Worm (Caenorhabditis elegans) whole organism, late embryonic: Measurements from ENCODE around the gene F55G11.6.

ENCODE experiments used
- ceh-14 ChIP-seq: sonication (generic microtip); optimal IDR thresholded peaks from 2 replicates; lab custom pipeline; 2016; ENCODE audit warnings: missing genotype, missing genetic modification characterization, missing compliant biosample characterization
- ceh-2 ChIP-seq: sonication (generic microtip); optimal IDR thresholded peaks from 2 replicates; lab custom pipeline; 2016; ENCODE audit warnings: missing genotype, missing genetic modification characterization, missing compliant biosample characterization
- ceh-22 ChIP-seq: sonication (generic microtip); optimal IDR thresholded peaks from 2 replicates; lab custom pipeline; 2017; ENCODE audit warnings: missing biosample characterization, missing genetic modification characterization
- elt-2 ChIP-seq: sonication (generic microtip); optimal IDR thresholded peaks from 2 replicates; lab custom pipeline; 2016; ENCODE audit warnings: missing genetic modification reagents, missing genetic modification characterization, missing compliant biosample characterization
- pax-1 ChIP-seq: fragments of 150-350 bp; optimal IDR thresholded peaks from 2 replicates; lab custom pipeline; 2014; ENCODE audit warnings: missing biosample characterization, missing genetic modification characterization
- pqm-1 ChIP-seq: sonication (generic microtip); optimal IDR thresholded peaks from 2 replicates; lab custom pipeline; 2016; ENCODE audit warnings: missing genetic modification characterization, missing compliant biosample characterization
- pros-1 ChIP-seq: fragments of 150-350 bp; optimal IDR thresholded peaks from 2 replicates; lab custom pipeline; 2014; ENCODE audit warnings: missing biosample characterization, missing genetic modification reagents, missing genetic modification characterization

Gene F55G11.6

DNA sequence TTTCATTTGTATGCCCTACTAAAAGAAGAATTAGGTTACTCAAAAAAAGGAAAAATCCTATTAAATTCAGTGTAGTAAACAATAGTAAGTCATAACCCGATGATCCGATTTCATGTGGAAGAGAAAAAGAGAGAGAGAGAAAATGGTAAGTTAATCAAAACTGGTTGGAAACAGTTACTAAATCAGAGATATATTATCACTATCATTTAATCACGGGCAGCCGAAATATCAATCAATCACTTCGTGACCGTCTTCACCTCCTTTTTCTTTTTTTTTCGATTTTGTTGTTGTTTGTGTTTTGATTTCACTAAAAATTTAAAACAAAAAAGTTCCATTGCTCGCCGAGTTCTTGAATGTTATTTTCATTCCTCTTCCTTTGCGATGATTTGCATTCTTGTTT, 39.7 kb downstream of the F55G11.6 start:
- no peak for TF ChIP-seq ceh-14 (tag; lab: Kevin White, UChicago)

DNA sequence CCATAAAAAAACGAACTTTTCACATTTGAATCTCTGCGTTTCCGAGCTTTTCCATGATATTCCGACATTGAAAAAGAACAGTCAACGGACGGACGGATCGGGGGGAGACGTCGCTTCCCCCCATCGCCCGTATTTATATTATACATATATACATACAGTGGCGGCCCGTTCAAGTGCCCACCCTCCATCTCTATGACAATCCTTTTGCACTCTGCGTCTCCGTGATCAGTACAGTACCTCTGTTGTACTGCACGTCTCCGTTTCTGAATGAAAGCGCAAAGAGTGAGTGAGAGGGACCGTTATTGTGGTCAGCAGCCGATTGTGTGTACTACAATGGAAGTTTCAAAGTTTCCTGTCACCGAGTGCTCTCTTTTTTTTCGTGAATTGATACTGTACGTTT, 41.3 kb downstream of the F55G11.6 start:
- TF ChIP-seq ceh-22 (tag; lab: Kevin White, UChicago): peak; percentile 63
- TF ChIP-seq ceh-2 (tag; lab: Kevin White, UChicago): peak; percentile 30
- TF ChIP-seq pax-1 (tag; lab: Kevin White, UChicago): peak; percentile 17
- no peak for TF ChIP-seq pqm-1 (tag; lab: Kevin White, UChicago)

DNA sequence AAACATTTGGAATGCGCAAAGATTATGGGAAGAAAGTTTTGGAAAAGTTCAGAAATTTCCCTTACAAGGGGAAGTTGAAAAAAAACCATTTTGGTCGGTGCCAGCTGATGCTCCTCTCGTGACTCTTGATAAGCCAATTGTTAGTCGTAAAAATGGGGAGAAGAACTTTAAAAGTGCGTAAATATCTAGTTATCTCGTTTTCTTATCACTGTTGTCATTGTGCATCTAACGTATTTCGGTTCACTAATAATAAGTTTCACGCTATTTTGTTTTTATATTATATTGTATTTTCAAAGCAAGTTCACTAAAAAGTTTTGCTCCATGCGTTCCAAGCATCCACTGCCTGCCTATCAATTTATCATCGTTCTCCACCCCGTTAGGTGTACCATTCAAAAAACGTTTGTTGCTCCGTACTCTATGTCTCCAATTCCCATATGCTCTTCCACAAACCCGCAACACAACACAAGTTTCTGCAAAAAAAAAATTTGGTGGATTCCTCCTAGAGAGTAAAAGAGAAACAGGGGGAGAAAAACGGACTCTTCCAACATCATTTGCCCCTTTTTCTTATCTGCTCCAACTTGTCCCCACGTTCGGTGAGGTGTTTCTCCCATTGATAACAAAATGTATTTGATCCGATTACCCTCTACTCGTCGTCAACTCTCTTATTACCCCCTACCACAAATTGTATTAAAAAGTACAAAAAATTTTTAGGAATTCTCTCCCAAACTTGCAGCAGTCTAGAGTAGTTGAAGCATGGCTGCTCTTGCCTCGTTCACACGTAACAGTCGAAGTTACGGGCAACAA, 50.8 kb downstream of the F55G11.6 start, which contains the start of gene mbk-2:
Gene mbk-2, plus strand, starts transcription at position 754 of the 804 bp plus-strand sequence.
- TF ChIP-seq elt-2 (peak; percentile 53), pros-1 (tag; lab: Kevin White, UChicago) (no peak)
- TF ChIP-seq, all 69 proteins: peak for 1
